Worm (Caenorhabditis elegans): Measurements from ENCODE around the gene cyp-35A3.

- TF ChIP-seq nhr-76 (tag; optimal IDR thresholded peaks at IDR 0.05) (no peak), ceh-83 (GFP tag; optimal IDR thresholded peaks at IDR 0.05) (no peak), unc-62 (GFP tag; optimal IDR thresholded peaks at IDR 0.05) (no peak)
Observed at ce11 chrV:3984178-3984577, 38.2 kb upstream of the cyp-35A3 start, which contains the start of gene nlp-29.

Measured in whole organism, mixed stage, embryonic.